Worm (Caenorhabditis elegans) whole organism, early embryonic: Measurements from ENCODE around the gene copz-1.

Source experiments
- B0310.2 ChIP-seq: sonication (generic microtip); optimal IDR thresholded peaks from 2 replicates; lab custom pipeline; 2016; ENCODE audit warnings: mild to moderate bottlenecking, missing genetic modification characterization, missing compliant biosample characterization
- F13C5.2 ChIP-seq: sonication (generic microtip); optimal IDR thresholded peaks from 2 replicates; lab custom pipeline; 2017; ENCODE audit warnings: mild to moderate bottlenecking, missing genetic modification characterization, inconsistent platforms, missing compliant biosample characterization
- aly-1 ChIP-seq: sonication (generic microtip); optimal IDR thresholded peaks from 2 replicates; lab custom pipeline; 2016; ENCODE audit warnings: missing genetic modification characterization, missing compliant biosample characterization
- ama-1 ChIP-seq: fragments of 150-350 bp; optimal IDR thresholded peaks from 2 replicates; lab custom pipeline; 2014
- ceh-13 ChIP-seq: fragments of 200-800 bp; sonication (Bioruptor generic); optimal IDR thresholded peaks from 2 replicates; lab custom pipeline; 2018; ENCODE audit warnings: mild to moderate bottlenecking, missing genetic modification characterization, missing compliant biosample characterization
- ceh-36 ChIP-seq: sonication (generic microtip); optimal IDR thresholded peaks from 2 replicates; lab custom pipeline; 2016; ENCODE audit warnings: missing genetic modification characterization, inconsistent platforms, missing compliant biosample characterization
- ets-7 ChIP-seq: sonication (generic microtip); optimal IDR thresholded peaks from 2 replicates; lab custom pipeline; 2016; ENCODE audit warnings: missing genotype, missing genetic modification characterization, missing compliant biosample characterization
- flt-1 ChIP-seq: fragments of 200-800 bp; sonication (Bioruptor generic); IDR thresholded peaks from 2 replicates; pipeline ENCODE4 v1.3.6; 2022; ENCODE audit warnings: missing genetic modification characterization, missing compliant biosample characterization
- hmbx-1 ChIP-seq: sonication (generic microtip); optimal IDR thresholded peaks from 2 replicates; lab custom pipeline; 2016; ENCODE audit warnings: mild to moderate bottlenecking, missing genetic modification characterization, missing compliant biosample characterization
- hmg-4 ChIP-seq: fragments of 200-800 bp; sonication (Bioruptor generic); optimal IDR thresholded peaks from 2 replicates; lab custom pipeline; 2018; ENCODE audit warnings: mild to moderate bottlenecking, missing genetic modification characterization, missing compliant biosample characterization
- hnd-1 ChIP-seq: sonication (generic microtip); optimal IDR thresholded peaks from 2 replicates; lab custom pipeline; 2016; ENCODE audit warnings: missing genetic modification characterization, missing compliant biosample characterization
- pes-1 ChIP-seq: fragments of 200-800 bp; sonication (Bioruptor generic); IDR thresholded peaks from 2 replicates; pipeline ENCODE4 v1.3.6; 2022; ENCODE audit warnings: missing genetic modification reagents, missing genetic modification characterization, missing compliant biosample characterization
- scrt-1 ChIP-seq: fragments of 200-800 bp; sonication (Bioruptor generic); IDR thresholded peaks from 2 replicates; pipeline ENCODE4 v1.3.6; 2022; ENCODE audit warnings: missing genetic modification characterization, missing compliant biosample characterization
- sea-1 ChIP-seq: fragments of 200-800 bp; sonication (Bioruptor generic); conservative IDR thresholded peaks from 2 replicates; pipeline ENCODE4 v1.3.6; 2022; ENCODE audit warnings: missing genetic modification characterization, missing compliant biosample characterization
- tbx-11 ChIP-seq: fragments of 200-800 bp; sonication (Bioruptor generic); IDR thresholded peaks from 2 replicates; pipeline ENCODE4 v1.3.6; 2022; ENCODE audit warnings: missing genetic modification characterization, missing compliant biosample characterization
- tbx-37 ChIP-seq: fragments of 200-800 bp; sonication (Bioruptor generic); conservative IDR thresholded peaks from 2 replicates; pipeline ENCODE4 v1.3.6; 2022; ENCODE audit warnings: missing genetic modification reagents, missing genetic modification characterization, missing compliant biosample characterization
- tra-4 ChIP-seq: sonication (generic microtip); optimal IDR thresholded peaks from 2 replicates; lab custom pipeline; 2017; ENCODE audit warnings: missing genetic modification characterization, missing compliant biosample characterization

The copz-1 gene

DNA sequence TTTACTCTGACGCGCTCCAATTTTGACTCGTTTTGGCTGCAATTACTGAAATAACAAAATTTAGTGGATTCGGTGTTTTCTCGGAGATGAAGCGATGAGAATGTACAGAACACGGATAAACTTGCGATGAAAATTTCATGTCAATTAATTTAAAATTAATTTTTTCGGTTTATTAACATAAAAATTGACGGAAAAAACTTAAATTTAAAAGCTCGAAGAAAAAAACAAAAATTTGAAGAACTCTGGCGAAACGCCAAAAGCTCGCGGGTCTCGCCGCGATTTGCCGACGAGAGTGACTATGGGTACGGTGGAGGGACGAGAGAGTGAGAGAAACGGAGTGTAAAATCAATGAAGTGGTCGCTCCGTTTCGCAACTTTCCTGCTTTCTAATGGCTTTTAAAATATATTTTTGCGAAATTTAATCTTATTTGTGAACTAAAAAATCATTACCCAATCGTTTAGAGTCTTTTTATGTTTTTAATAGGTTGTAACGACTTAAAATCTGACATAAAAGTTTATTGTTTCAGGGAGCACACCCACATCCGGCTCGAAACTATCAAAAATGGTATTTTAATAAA is 3.9 kb upstream of the copz-1 start, which contains the start of the genes gmps-1 and cap-2:
Gene gmps-1 (minus strand): TSS at position 51 of the 577 bp plus-strand sequence.
Gene cap-2 (plus strand): TSS at position 527 of the 577 bp plus-strand sequence.
- TF ChIP-seq tra-4 (no peak), pes-1 (GFP tag; lab: Robert Waterston, UW) (peak; percentile 61), sea-1 (GFP tag; lab: Robert Waterston, UW) (0 out of 2 replicates have a peak, but pooled peaks have one; percentile 17), hnd-1 (tag; lab: Kevin White, UChicago) (no peak), B0310.2 (tag; lab: Kevin White, UChicago) (no peak), F13C5.2 (tag; lab: Kevin White, UChicago) (peak; percentile 88), flt-1 (peak; percentile 9; the same call in 1 of the 2 replicates), hmbx-1 (tag; lab: Kevin White, UChicago) (no peak), ets-7 (no peak)

DNA sequence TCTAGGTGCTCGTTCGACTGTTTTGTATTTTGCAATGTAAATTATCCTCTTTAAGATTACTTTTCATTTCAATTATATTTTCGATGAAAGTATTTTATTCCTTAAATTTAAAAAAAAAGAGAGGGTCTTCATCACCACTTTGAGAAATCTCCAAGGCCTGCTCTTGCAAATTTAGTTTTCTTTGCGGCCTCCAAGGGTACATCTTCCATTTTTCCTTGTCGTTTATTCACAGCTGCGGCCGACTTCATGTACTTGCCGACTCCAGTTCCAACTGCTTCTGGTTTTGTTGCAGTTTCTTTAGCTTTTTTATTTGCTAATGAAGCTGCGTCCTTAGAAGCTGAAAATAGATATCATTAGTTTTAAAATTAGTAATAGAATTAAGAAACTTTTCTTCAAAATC is 2.0 kb upstream of the copz-1 start:
- TF ChIP-seq B0310.2 (tag; lab: Kevin White, UChicago) (no peak), ets-7 (no peak), hnd-1 (tag; lab: Kevin White, UChicago) (no peak), ceh-13 (GFP tag; lab: Kevin White, UChicago) (no peak), F13C5.2 (tag; lab: Kevin White, UChicago) (no peak)

DNA sequence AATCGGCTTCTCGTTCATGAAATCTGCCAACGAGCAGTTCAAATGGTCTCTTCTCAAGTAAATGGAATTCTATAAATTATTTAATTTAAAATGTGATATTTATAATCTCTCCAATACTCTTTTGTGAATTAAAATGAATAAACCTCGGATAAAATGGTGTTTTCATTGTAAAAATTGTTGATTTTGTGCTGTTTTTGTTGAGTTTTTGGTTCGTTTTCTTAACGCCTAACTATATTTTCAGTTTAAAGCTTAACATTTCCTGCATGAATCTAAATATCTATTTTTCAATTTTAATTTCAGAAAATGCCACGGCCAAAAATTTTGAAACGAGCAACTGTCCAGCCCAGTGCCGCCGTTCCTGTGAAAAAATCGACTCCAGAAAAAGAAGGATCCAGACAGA is 952 bp downstream of the copz-1 start, which contains the start of gene orc-2:
Gene orc-2 (plus strand): TSS at position 301 of the 400 bp plus-strand sequence.
- no peak for TF ChIP-seq tra-4
- TF ChIP-seq tbx-37 = no peak
- no peak for TF ChIP-seq ama-1 (lab: Kevin White, UChicago)
- no peak for TF ChIP-seq ceh-36
- TF ChIP-seq aly-1 (tag; lab: Kevin White, UChicago) = no peak
- TF ChIP-seq ets-7 = no peak
- TF ChIP-seq ceh-13 (GFP tag; lab: Kevin White, UChicago) = no peak
- no peak for TF ChIP-seq hnd-1 (tag; lab: Kevin White, UChicago)
- TF ChIP-seq flt-1 = no peak
- TF ChIP-seq F13C5.2 (tag; lab: Kevin White, UChicago) = no peak
- no peak for TF ChIP-seq pes-1 (GFP tag; lab: Robert Waterston, UW)
- TF ChIP-seq scrt-1 (GFP tag; lab: Robert Waterston, UW) = no peak
- TF ChIP-seq tbx-11 = no peak
- no peak for TF ChIP-seq B0310.2 (tag; lab: Kevin White, UChicago)
- no peak for TF ChIP-seq hmg-4 (GFP tag; lab: Kevin White, UChicago)
- TF ChIP-seq sea-1 (GFP tag; lab: Robert Waterston, UW) = no peak
- TF ChIP-seq hmbx-1 (tag; lab: Kevin White, UChicago) = no peak

DNA sequence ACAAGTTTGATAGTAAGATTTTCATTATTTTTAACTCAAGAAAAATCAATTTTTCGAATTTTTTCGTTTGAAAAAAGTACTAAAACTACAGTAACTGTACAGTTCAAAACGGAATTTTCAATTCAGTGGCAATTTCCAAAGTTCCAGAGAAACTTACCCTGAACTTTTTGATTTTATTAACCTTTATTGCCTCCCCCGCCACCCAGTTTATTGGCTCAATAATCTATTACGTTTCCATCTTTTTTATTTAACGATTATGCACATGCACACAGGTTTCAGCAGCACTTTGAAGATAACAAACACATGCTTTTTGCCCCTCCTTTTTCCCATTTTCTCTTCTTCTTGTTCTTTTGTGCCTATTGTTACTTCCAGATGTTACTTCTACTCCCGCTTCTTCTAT is 7.9 kb downstream of the copz-1 start, which contains the start of gene lurp-1:
Gene lurp-1 (plus strand): TSS at position 301 of the 400 bp plus-strand sequence.
- TF ChIP-seq pes-1 (GFP tag; lab: Robert Waterston, UW) (no peak), ama-1 (lab: Kevin White, UChicago) (no peak), sea-1 (GFP tag; lab: Robert Waterston, UW) (no peak), hmg-4 (GFP tag; lab: Kevin White, UChicago) (no peak), F13C5.2 (tag; lab: Kevin White, UChicago) (no peak), ceh-36 (no peak), scrt-1 (GFP tag; lab: Robert Waterston, UW) (no peak), hmbx-1 (tag; lab: Kevin White, UChicago) (no peak), tbx-37 (no peak), flt-1 (no peak), aly-1 (tag; lab: Kevin White, UChicago) (no peak), ceh-13 (GFP tag; lab: Kevin White, UChicago) (no peak), tbx-11 (no peak), B0310.2 (tag; lab: Kevin White, UChicago) (no peak), hnd-1 (tag; lab: Kevin White, UChicago) (no peak), tra-4 (no peak), ets-7 (no peak)

DNA sequence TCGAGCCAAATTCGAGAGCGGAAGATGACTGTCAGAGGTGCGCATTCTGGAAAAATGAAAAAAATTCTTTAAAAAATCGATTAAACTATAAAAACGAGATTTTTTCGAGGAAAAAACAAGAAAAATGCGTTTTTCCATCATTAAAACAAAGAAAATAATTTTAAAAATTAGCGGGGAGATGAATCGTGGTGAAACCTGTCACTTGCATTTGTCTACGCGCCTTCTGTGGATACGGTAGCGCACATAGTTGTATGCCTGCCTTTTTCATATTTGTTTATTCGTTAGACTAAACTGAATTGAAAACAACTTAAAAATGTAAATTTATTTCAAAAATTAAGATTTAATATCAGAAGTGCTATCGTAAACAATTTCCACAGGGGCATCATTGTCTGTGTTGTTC is 11.7 kb downstream of the copz-1 start, which contains the start of gene egg-3:
Gene egg-3 (minus strand): TSS at position 46 of the 400 bp plus-strand sequence.
- TF ChIP-seq sea-1 (GFP tag; lab: Robert Waterston, UW) = no peak
- no peak for TF ChIP-seq ama-1 (lab: Kevin White, UChicago)
- TF ChIP-seq ceh-13 (GFP tag; lab: Kevin White, UChicago) = no peak

DNA sequence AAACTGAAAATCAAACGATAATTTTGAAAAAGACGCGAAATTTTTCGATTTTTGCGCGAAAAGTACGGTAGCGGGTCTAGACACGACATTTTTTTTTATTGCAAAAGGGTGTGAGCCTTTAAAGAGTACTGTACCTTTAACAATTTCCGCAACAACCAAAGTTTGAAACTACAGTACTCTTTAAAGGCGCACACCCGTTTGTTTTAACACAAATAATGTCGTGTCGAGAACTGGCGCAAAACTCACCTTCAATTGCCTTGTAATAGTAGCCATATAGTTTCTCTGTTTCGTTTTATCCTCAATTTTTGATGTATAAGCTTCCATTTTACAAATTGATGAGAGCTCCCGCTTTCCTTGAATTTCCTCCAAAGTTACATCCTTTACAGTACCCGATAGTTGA is 12.6 kb downstream of the copz-1 start:
- TF ChIP-seq aly-1 (tag; lab: Kevin White, UChicago) = no peak
- TF ChIP-seq hmg-4 (GFP tag; lab: Kevin White, UChicago) = no peak
- TF ChIP-seq tbx-11 = no peak
- no peak for TF ChIP-seq ets-7
- no peak for TF ChIP-seq flt-1
- no peak for TF ChIP-seq F13C5.2 (tag; lab: Kevin White, UChicago)
- no peak for TF ChIP-seq scrt-1 (GFP tag; lab: Robert Waterston, UW)
- TF ChIP-seq pes-1 (GFP tag; lab: Robert Waterston, UW) = no peak
- no peak for TF ChIP-seq ceh-36
- no peak for TF ChIP-seq hmbx-1 (tag; lab: Kevin White, UChicago)

DNA sequence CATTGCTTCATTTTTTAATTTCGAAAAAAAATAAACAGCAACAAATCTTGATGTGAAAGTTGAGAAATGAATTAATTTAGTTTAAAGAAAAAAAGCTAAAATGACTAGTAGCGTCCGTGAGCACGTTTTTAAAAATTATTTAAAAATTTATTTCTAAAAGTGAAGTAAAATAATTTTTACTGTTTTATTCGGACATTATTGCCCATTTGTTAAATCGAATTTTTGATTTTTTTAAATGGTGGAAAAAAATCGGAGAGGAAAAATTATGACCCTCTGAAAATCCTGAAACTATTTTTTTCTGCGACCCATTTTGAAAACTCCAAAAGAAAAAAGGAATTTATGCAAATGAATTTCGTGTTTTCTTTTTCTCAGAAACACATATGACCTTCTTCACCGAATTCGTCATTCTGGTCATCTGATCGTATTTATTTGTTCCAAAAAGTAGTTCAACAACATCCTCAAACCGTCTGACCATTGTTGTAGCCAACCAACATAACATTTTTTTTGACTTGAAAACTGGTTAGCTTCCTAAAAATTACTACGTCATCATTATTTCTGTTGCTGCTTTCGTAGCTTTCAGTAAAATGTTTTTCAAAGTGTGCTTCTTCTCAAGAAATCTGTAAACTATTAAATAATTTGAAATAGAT is 13.3 kb downstream of the copz-1 start, which contains the start of gene F44F4.3:
Gene F44F4.3 (minus strand): TSS at position 51 of the 647 bp plus-strand sequence.
- TF ChIP-seq hmbx-1 (tag; lab: Kevin White, UChicago) = no peak
- no peak for TF ChIP-seq ets-7
- no peak for TF ChIP-seq tbx-11
- no peak for TF ChIP-seq scrt-1 (GFP tag; lab: Robert Waterston, UW)
